Worm (Caenorhabditis elegans) whole organism, L2 larva: ENCODE results near the gene nduf-2.2.
A peak's percentile ranks its signal among the peaks of the same experiment; 100 is the strongest.

Source experiments
- C34F6.9 ChIP-seq: fragments of 150-350 bp; optimal IDR thresholded peaks from 2 replicates; lab custom pipeline; 2014; ENCODE audit warnings: missing biosample characterization, missing genetic modification characterization
- F13H6.1 ChIP-seq: sonication (generic microtip); optimal IDR thresholded peaks from 2 replicates; lab custom pipeline; 2016; ENCODE audit warnings: missing genetic modification characterization, missing compliant biosample characterization
- R02D3.7 ChIP-seq: fragments of 150-350 bp; optimal IDR thresholded peaks from 2 replicates; lab custom pipeline; 2014; ENCODE audit warnings: missing biosample characterization, missing genetic modification characterization
- aly-2 ChIP-seq: fragments of 150-350 bp; optimal IDR thresholded peaks from 2 replicates; lab custom pipeline; 2014; ENCODE audit warnings: missing biosample characterization, missing genetic modification characterization
- blmp-1 ChIP-seq: sonication (generic microtip); optimal IDR thresholded peaks from 2 replicates; lab custom pipeline; 2017; ENCODE audit warnings: missing genetic modification characterization, mild to moderate bottlenecking, missing compliant biosample characterization, antibody characterized with exemption, moderate library complexity; ENCODE audit not compliant: insufficient read depth
- ceh-16 ChIP-seq: fragments of 150-350 bp; optimal IDR thresholded peaks from 2 replicates; lab custom pipeline; 2014; ENCODE audit warnings: missing biosample characterization, missing genetic modification characterization
- ceh-82 ChIP-seq: fragments of 150-350 bp; optimal IDR thresholded peaks from 2 replicates; lab custom pipeline; 2014; ENCODE audit warnings: missing biosample characterization, missing genetic modification characterization
- crh-2 ChIP-seq: sonication (generic microtip); optimal IDR thresholded peaks from 2 replicates; lab custom pipeline; 2017; ENCODE audit warnings: missing biosample characterization, missing genetic modification characterization
- dmd-4 ChIP-seq: sonication (generic microtip); optimal IDR thresholded peaks from 2 replicates; lab custom pipeline; 2017; ENCODE audit warnings: missing biosample characterization, missing genetic modification characterization
- elt-1 ChIP-seq: fragments of 150-350 bp; optimal IDR thresholded peaks from 2 replicates; lab custom pipeline; 2014; ENCODE audit warnings: missing biosample characterization, missing genetic modification characterization
- elt-3 ChIP-seq: sonication (generic microtip); optimal IDR thresholded peaks from 2 replicates; lab custom pipeline; 2017; ENCODE audit warnings: missing biosample characterization, missing genetic modification characterization
- fos-1 ChIP-seq: fragments of 150-350 bp; optimal IDR thresholded peaks from 2 replicates; lab custom pipeline; 2014; ENCODE audit warnings: missing biosample characterization, missing genetic modification characterization
- gmeb-1 ChIP-seq: fragments of 150-350 bp; optimal IDR thresholded peaks from 2 replicates; lab custom pipeline; 2014; ENCODE audit warnings: missing biosample characterization, missing genetic modification characterization
- lin-11 ChIP-seq: fragments of 150-350 bp; sonication (generic microtip); optimal IDR thresholded peaks from 2 replicates; lab custom pipeline; 2014; ENCODE audit warnings: missing biosample characterization, missing genetic modification characterization, inconsistent platforms, mixed read lengths
- lin-13 ChIP-seq: fragments of 150-350 bp; optimal IDR thresholded peaks from 2 replicates; lab custom pipeline; 2014; ENCODE audit warnings: missing biosample characterization, missing genetic modification reagents, missing genetic modification characterization
- lin-39 ChIP-seq: fragments of 150-350 bp; optimal IDR thresholded peaks from 2 replicates; lab custom pipeline; 2014; ENCODE audit warnings: missing biosample characterization, missing genetic modification reagents, missing genetic modification characterization
- lsy-2 ChIP-seq, 2 experiments: fragments of 150-350 bp in 1 of 2; sonication (generic microtip) in 1 of 2; optimal IDR thresholded peaks; 2 replicates each; lab custom pipeline; 2014 to 2017; ENCODE audit warnings: missing biosample characterization in 2 of 2, missing genetic modification characterization in 2 of 2
- mbf-1 ChIP-seq: sonication (generic microtip); optimal IDR thresholded peaks from 2 replicates; lab custom pipeline; 2017; ENCODE audit warnings: missing biosample characterization, missing genetic modification characterization
- mdl-1 ChIP-seq, 2 experiments: fragments of 150-350 bp in 1 of 2; sonication (generic microtip) in 1 of 2; optimal IDR thresholded peaks; 2 replicates each; lab custom pipeline; 2017; ENCODE audit warnings: missing biosample characterization in 2 of 2, missing genetic modification characterization in 2 of 2
- nhr-10 ChIP-seq: sonication (generic microtip); optimal IDR thresholded peaks from 2 replicates; lab custom pipeline; 2017; ENCODE audit warnings: missing biosample characterization, missing genetic modification characterization
- nhr-11 ChIP-seq: fragments of 150-350 bp; optimal IDR thresholded peaks from 2 replicates; lab custom pipeline; 2014; ENCODE audit warnings: missing biosample characterization, missing genetic modification characterization
- nhr-12 ChIP-seq: fragments of 150-350 bp; optimal IDR thresholded peaks from 2 replicates; lab custom pipeline; 2014; ENCODE audit warnings: missing biosample characterization, missing genetic modification characterization
- nhr-129 ChIP-seq: fragments of 150-350 bp; optimal IDR thresholded peaks from 2 replicates; lab custom pipeline; 2014; ENCODE audit warnings: missing biosample characterization, missing genetic modification characterization
- nhr-21 ChIP-seq: fragments of 150-350 bp; optimal IDR thresholded peaks from 2 replicates; lab custom pipeline; 2014; ENCODE audit warnings: missing biosample characterization, missing genetic modification characterization
- nhr-23 ChIP-seq: fragments of 150-350 bp; optimal IDR thresholded peaks from 2 replicates; lab custom pipeline; 2014; ENCODE audit warnings: missing biosample characterization, missing genetic modification reagents, missing genetic modification characterization
- nhr-237 ChIP-seq: fragments of 150-350 bp; optimal IDR thresholded peaks from 2 replicates; lab custom pipeline; 2014; ENCODE audit warnings: missing biosample characterization, missing genetic modification characterization
- nhr-25 ChIP-seq: fragments of 150-350 bp; sonication (generic microtip); optimal IDR thresholded peaks from 3 replicates; lab custom pipeline; 2014; ENCODE audit warnings: missing biosample characterization, missing genetic modification characterization
- nhr-77 ChIP-seq: fragments of 150-350 bp; optimal IDR thresholded peaks from 2 replicates; lab custom pipeline; 2014; ENCODE audit warnings: missing biosample characterization, missing genetic modification characterization
- peb-1 ChIP-seq: fragments of 150-350 bp; optimal IDR thresholded peaks from 2 replicates; lab custom pipeline; 2014; ENCODE audit warnings: missing biosample characterization, missing genetic modification characterization
- skn-1 ChIP-seq: sonication (generic microtip); optimal IDR thresholded peaks from 2 replicates; lab custom pipeline; 2017; ENCODE audit warnings: missing biosample characterization, missing genetic modification characterization
- sma-3 ChIP-seq: sonication (generic microtip); optimal IDR thresholded peaks from 2 replicates; lab custom pipeline; 2016; ENCODE audit warnings: missing genetic modification reagents, missing genetic modification characterization, missing compliant biosample characterization
- sma-9 ChIP-seq, 2 experiments: fragments of 150-350 bp in 1 of 2; sonication (generic microtip) in 1 of 2; optimal IDR thresholded peaks; 2 replicates each; lab custom pipeline; 2014 to 2016; ENCODE audit warnings: missing genetic modification characterization in 2 of 2, mild to moderate bottlenecking in 1 of 2, missing biosample characterization in 1 of 2, missing compliant biosample characterization in 1 of 2, missing genetic modification reagents in 1 of 2, moderate library complexity in 1 of 2
- unc-39 ChIP-seq: fragments of 150-350 bp; optimal IDR thresholded peaks from 2 replicates; lab custom pipeline; 2014; ENCODE audit warnings: missing biosample characterization, missing genetic modification characterization
- unc-55 ChIP-seq: fragments of 150-350 bp; sonication (generic microtip); optimal IDR thresholded peaks from 3 replicates; lab custom pipeline; 2014; ENCODE audit warnings: missing biosample characterization, missing genetic modification reagents, missing genetic modification characterization
- unc-62 ChIP-seq: fragments of 150-350 bp; optimal IDR thresholded peaks from 2 replicates; lab custom pipeline; 2014; ENCODE audit warnings: missing biosample characterization, missing genetic modification reagents, missing genetic modification characterization
- zag-1 ChIP-seq: fragments of 150-350 bp; optimal IDR thresholded peaks from 2 replicates; lab custom pipeline; 2014; ENCODE audit warnings: missing biosample characterization, missing genetic modification characterization
- ztf-11 ChIP-seq: sonication (generic microtip); optimal IDR thresholded peaks from 2 replicates; lab custom pipeline; 2017; ENCODE audit warnings: missing biosample characterization, missing genetic modification characterization
- ztf-4 ChIP-seq: fragments of 150-350 bp; optimal IDR thresholded peaks from 2 replicates; lab custom pipeline; 2014; ENCODE audit warnings: missing biosample characterization, missing genetic modification characterization

Gene nduf-2.2

DNA sequence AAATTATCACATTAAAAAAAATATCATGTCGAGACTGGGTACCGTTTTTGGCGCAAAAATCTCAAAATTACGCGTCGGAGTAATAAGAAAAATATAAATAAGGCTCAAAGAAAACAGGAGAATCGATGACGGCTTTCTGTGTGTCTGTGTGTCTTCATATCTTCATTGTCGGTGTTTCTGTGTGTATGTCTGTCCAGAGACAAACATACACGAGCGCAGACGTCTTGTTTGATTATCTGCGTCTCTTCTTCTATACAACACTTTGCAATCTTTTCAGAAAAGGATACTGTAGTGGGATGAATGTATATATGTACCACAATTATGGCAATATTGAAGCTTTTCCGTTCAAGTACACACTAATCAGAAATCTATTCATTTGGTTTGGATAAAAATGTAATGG, 20.7 kb upstream of the nduf-2.2 start, which contains the start of gene C05D11.13 (continued):
- TF ChIP-seq zag-1 (tag; lab: Kevin White, UChicago), result no peak
- peak; percentile 47 for TF ChIP-seq sma-3 (GFP tag; lab: Kevin White, UChicago)

DNA sequence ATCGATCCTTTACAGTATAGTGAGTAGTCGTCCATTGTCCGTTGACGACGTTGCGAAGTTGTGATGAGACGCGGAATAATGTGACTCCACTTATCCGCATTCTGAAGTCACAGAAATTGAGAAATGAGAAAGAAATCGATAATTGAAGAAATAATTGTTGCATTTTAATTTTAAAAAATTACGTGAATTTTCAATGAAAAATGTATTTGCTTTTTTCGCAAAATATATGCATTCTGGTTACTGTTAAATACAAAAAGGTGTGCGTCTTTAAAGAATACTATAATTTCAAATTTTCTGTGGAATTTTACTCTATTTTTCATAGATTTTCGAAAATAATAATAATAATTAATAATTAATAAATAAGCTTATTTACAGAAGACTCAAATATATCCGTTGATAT, 18.2 kb upstream of the nduf-2.2 start, which contains the start of gene let-721:
Gene let-721 (minus strand): TSS at position 101 of the 400 bp plus-strand sequence.
- no peak for TF ChIP-seq zag-1 (tag; lab: Kevin White, UChicago)
- TF ChIP-seq mbf-1 (tag; lab: Kevin White, UChicago), result no peak
- no peak for TF ChIP-seq sma-9 (GFP tag; optimal IDR thresholded peaks at IDR 0.05; lab: Kevin White, UChicago)
- TF ChIP-seq sma-9 (tag; optimal IDR thresholded peaks at IDR 0.05; lab: Kevin White, UChicago), result no peak
- TF ChIP-seq unc-39, result no peak
- TF ChIP-seq lin-39, result no peak
- TF ChIP-seq ceh-16 (tag; lab: Kevin White, UChicago), result no peak
- TF ChIP-seq lin-11 (tag; lab: Kevin White, UChicago), result no peak
- no peak for TF ChIP-seq ztf-4 (tag; lab: Kevin White, UChicago)
- TF ChIP-seq ceh-82, result no peak
- TF ChIP-seq nhr-23 (tag; lab: Kevin White, UChicago), result no peak
- TF ChIP-seq, all 48 proteins: peak for 0

- TF ChIP-seq blmp-1 (peak; percentile 48), gmeb-1 (tag; lab: Kevin White, UChicago) (peak; percentile 41), crh-2 (peak; percentile 84), lsy-2 (tag; optimal IDR thresholded peaks at IDR 0.05; lab: Kevin White, UChicago) (peak in 1 of 2 experiments; percentile 67), lin-13 (GFP tag; lab: Kevin White, UChicago) (peak; percentile 22), nhr-21 (peak; percentile 76), ztf-11 (tag; lab: Kevin White, UChicago) (no peak), nhr-237 (tag; lab: Kevin White, UChicago) (no peak), aly-2 (tag; lab: Kevin White, UChicago) (no peak), elt-1 (tag; lab: Kevin White, UChicago) (no peak), sma-9 (GFP tag; optimal IDR thresholded peaks at IDR 0.05; lab: Kevin White, UChicago) (peak; percentile 76), sma-9 (tag; optimal IDR thresholded peaks at IDR 0.05; lab: Kevin White, UChicago) (no peak), mdl-1 (tag; optimal IDR thresholded peaks at IDR 0.05; lab: Kevin White, UChicago) (peak; percentile 49 to 65), nhr-25 (peak; percentile 73), dmd-4 (tag; lab: Kevin White, UChicago) (no peak), nhr-10 (tag; lab: Kevin White, UChicago) (no peak), unc-62 (GFP tag; lab: Kevin White, UChicago) (peak; percentile 3), nhr-77 (tag; lab: Kevin White, UChicago) (no peak), sma-3 (GFP tag; lab: Kevin White, UChicago) (peak; percentile 75), nhr-129 (tag; lab: Kevin White, UChicago) (peak; percentile 71), C34F6.9 (tag; lab: Kevin White, UChicago) (peak; percentile 43), F13H6.1 (tag; lab: Kevin White, UChicago) (peak; percentile 55), fos-1 (peak; percentile 71), peb-1 (no peak)
These were observed 17.5 kb upstream of the nduf-2.2 start for ce11 chrIII:6447521-6447920.

DNA sequence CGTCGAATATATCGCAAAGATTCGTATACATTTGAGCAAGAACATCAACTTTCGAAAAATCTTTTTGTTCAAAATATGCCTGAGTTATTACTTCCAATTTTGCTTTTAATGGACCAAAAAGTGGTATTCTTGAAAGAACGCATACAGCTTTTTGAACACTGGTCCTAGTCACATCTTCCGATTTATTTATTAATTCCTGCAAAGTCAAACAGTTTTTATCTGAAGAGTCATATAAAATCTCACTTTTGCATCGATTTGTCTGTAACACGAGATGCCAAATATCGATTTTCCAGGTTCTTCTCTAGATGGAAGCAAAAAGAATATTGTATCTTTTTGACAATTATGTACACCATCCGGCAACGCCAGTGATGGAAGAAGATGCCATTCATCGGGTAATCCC, 15.2 kb upstream of the nduf-2.2 start:
- TF ChIP-seq ceh-16 (tag; lab: Kevin White, UChicago) (no peak), ztf-11 (tag; lab: Kevin White, UChicago) (no peak), nhr-10 (tag; lab: Kevin White, UChicago) (no peak), R02D3.7 (tag; lab: Kevin White, UChicago) (no peak), nhr-25 (no peak), nhr-21 (no peak), lin-11 (tag; lab: Kevin White, UChicago) (no peak), C34F6.9 (tag; lab: Kevin White, UChicago) (no peak), dmd-4 (tag; lab: Kevin White, UChicago) (no peak), elt-3 (tag; lab: Kevin White, UChicago) (no peak)

- no peak for TF ChIP-seq lin-13 (GFP tag; lab: Kevin White, UChicago)
- no peak for TF ChIP-seq unc-55 (GFP tag; lab: Kevin White, UChicago)
- no peak for TF ChIP-seq peb-1
- no peak for TF ChIP-seq ztf-4 (tag; lab: Kevin White, UChicago)
- no peak for TF ChIP-seq nhr-12 (tag; lab: Kevin White, UChicago)
- TF ChIP-seq skn-1 (tag; lab: Kevin White, UChicago), result no peak
- no peak for TF ChIP-seq sma-3 (GFP tag; lab: Kevin White, UChicago)
- no peak for TF ChIP-seq gmeb-1 (tag; lab: Kevin White, UChicago)
- TF ChIP-seq nhr-11 (tag; lab: Kevin White, UChicago), result no peak
- TF ChIP-seq nhr-237 (tag; lab: Kevin White, UChicago), result no peak
- TF ChIP-seq nhr-23 (tag; lab: Kevin White, UChicago), result no peak
These were observed 14.4 kb upstream of the nduf-2.2 start, which contains the start of gene T26A5.6 for ce11 chrIII:6450596-6450995. T26A5.6 (minus strand) TSS chrIII:6450696.
